Worm (Caenorhabditis elegans) whole organism, L3 larva: ENCODE data around the gene pigt-1.

ENCODE experiments used
- ceh-9 ChIP-seq: sonication (generic microtip); optimal IDR thresholded peaks from 2 replicates; lab custom pipeline; 2018; ENCODE audit warnings: missing biosample characterization, missing genetic modification characterization
- eor-1 ChIP-seq, 2 experiments: fragments of 150-350 bp; optimal IDR thresholded peaks; 2 replicates each; lab custom pipeline; 2014 to 2018; ENCODE audit warnings: missing biosample characterization in 2 of 2, missing genetic modification characterization in 2 of 2
- lin-39 ChIP-seq: fragments of 150-350 bp; optimal IDR thresholded peaks from 2 replicates; lab custom pipeline; 2018; ENCODE audit warnings: missing biosample characterization, missing genetic modification reagents, missing genetic modification characterization
- unc-62 ChIP-seq: fragments of 150-350 bp; sonication (generic microtip); optimal IDR thresholded peaks from 4 replicates; lab custom pipeline; 2014; ENCODE audit warnings: missing biosample characterization, missing genetic modification reagents, missing genetic modification characterization

- TF ChIP-seq ceh-9 (no peak), unc-62 (peak; percentile 77), eor-1 (tag; optimal IDR thresholded peaks at IDR 0.05; lab: Kevin White, UChicago) (no peak), lin-39 (tag; lab: Kevin White, UChicago) (peak; percentile 96)
Observed at ce11 chrV:10965501-10965900, 6.9 kb upstream of the pigt-1 start, which contains the start of the genes ctf-4 and eef-1G.
